Worm (Caenorhabditis elegans) whole organism, L2 larva: ENCODE results near the gene Y39G8C.2.

Experiments used
- ama-1 ChIP-seq: fragments of 150-350 bp; optimal IDR thresholded peaks from 2 replicates; lab custom pipeline; 2018; ENCODE audit warnings: inconsistent platforms
- ceh-82 ChIP-seq: fragments of 150-350 bp; optimal IDR thresholded peaks from 2 replicates; lab custom pipeline; 2014; ENCODE audit warnings: missing biosample characterization, missing genetic modification characterization
- egl-27 ChIP-seq: sonication (generic microtip); optimal IDR thresholded peaks from 3 replicates; lab custom pipeline; 2017; ENCODE audit warnings: missing biosample characterization, missing genetic modification reagents, missing genetic modification characterization
- lin-39 ChIP-seq: fragments of 150-350 bp; optimal IDR thresholded peaks from 2 replicates; lab custom pipeline; 2014; ENCODE audit warnings: missing biosample characterization, missing genetic modification reagents, missing genetic modification characterization
- mdl-1 ChIP-seq, 2 experiments: fragments of 150-350 bp in 1 of 2; sonication (generic microtip) in 1 of 2; optimal IDR thresholded peaks; 2 replicates each; lab custom pipeline; 2017; ENCODE audit warnings: missing biosample characterization in 2 of 2, missing genetic modification characterization in 2 of 2
- nhr-6 ChIP-seq: fragments of 150-350 bp; optimal IDR thresholded peaks from 2 replicates; lab custom pipeline; 2014; ENCODE audit warnings: missing biosample characterization, missing genetic modification characterization
- nhr-77 ChIP-seq: fragments of 150-350 bp; optimal IDR thresholded peaks from 2 replicates; lab custom pipeline; 2014; ENCODE audit warnings: missing biosample characterization, missing genetic modification characterization
- unc-39 ChIP-seq: fragments of 150-350 bp; optimal IDR thresholded peaks from 2 replicates; lab custom pipeline; 2014; ENCODE audit warnings: missing biosample characterization, missing genetic modification characterization
- zag-1 ChIP-seq: fragments of 150-350 bp; optimal IDR thresholded peaks from 2 replicates; lab custom pipeline; 2014; ENCODE audit warnings: missing biosample characterization, missing genetic modification characterization
- ztf-1 ChIP-seq: fragments of 200-800 bp; sonication (Bioruptor generic); conservative IDR thresholded peaks from 2 replicates; pipeline ENCODE4 v1.3.6; 2022; ENCODE audit warnings: missing genetic modification characterization, missing compliant biosample characterization

- TF ChIP-seq ztf-1 (GFP tag; lab: Robert Waterston, UW) (no peak), ama-1 (no peak), zag-1 (tag; lab: Kevin White, UChicago) (no peak), lin-39 (tag; lab: Kevin White, UChicago) (no peak), unc-39 (tag; lab: Kevin White, UChicago) (no peak), nhr-77 (tag; lab: Kevin White, UChicago) (no peak), nhr-6 (tag; lab: Kevin White, UChicago) (no peak), mdl-1 (tag; optimal IDR thresholded peaks at IDR 0.05; lab: Kevin White, UChicago) (no peak), egl-27 (tag; lab: Kevin White, UChicago) (no peak), ceh-82 (tag; lab: Kevin White, UChicago) (no peak)
Observed at ce11 chrII:14137538-14137937, 40.1 kb upstream of the Y39G8C.2 start, which contains the start of gene K09E4.1.
